Worm (Caenorhabditis elegans) whole organism, L4/young adult: Measurements from ENCODE around the gene tax-6.

ENCODE experiments used
- W03F9.2 ChIP-seq: fragments of 150-350 bp; optimal IDR thresholded peaks from 2 replicates; lab custom pipeline; 2014; ENCODE audit warnings: missing biosample characterization, missing genetic modification characterization
- dao-5 ChIP-seq: sonication (generic microtip); optimal IDR thresholded peaks from 2 replicates; lab custom pipeline; 2016; ENCODE audit warnings: missing genotype, missing genetic modification characterization, moderate library complexity, missing compliant biosample characterization
- him-1 ChIP-seq: sonication (generic microtip); optimal IDR thresholded peaks from 2 replicates; lab custom pipeline; 2016; ENCODE audit warnings: missing genotype, missing genetic modification reagents, missing genetic modification characterization, missing compliant biosample characterization

DNA sequence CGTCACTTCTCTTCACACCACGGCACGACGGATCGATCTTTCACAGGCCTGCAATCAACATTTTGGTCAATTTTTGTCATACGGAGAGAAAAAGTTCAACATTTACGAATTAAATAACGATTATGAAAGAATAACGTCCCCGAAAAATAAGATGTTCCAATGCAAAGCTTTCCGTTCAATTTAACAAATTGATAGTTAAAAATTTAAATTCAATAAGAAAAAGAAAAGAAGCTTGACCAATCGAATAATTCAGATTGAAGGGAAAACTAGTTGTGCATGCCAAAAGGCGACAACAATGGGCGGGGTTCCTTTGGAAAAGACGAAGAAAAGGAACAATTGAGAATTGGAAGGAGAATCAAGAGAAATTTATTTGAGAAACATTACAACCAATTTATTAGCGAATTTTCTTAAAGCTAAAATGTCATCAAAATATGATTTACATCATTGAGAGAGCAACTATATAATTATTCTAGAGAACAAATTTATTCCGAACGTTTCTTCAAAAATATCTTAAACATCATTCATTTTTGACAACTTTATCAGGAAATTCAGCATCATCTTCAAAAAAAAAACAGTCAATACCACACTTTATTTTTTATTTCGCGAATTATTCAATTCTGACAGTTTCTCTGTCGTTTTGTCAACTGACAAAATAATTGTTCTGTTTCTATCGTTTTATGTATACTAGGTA, at the start of gene tax-6:
- TF ChIP-seq him-1 (tag; lab: Kevin White, UChicago) = no peak
- no peak for TF ChIP-seq W03F9.2 (tag; lab: Kevin White, UChicago)
- no peak for TF ChIP-seq dao-5 (tag; lab: Kevin White, UChicago)
